Fruit fly (Drosophila melanogaster) whole organism: ENCODE data around the gene mRpS18B.

Experiments used
- CG8478 ChIP-seq: fragments of >200 bp; optimal IDR thresholded peaks from 2 replicates; lab custom pipeline; 2018; ENCODE audit warnings: inconsistent platforms
- EcR ChIP-seq, 2 experiments: fragments of >200 bp; optimal IDR thresholded peaks; 2 replicates each; lab custom pipeline; 2017; ENCODE audit warnings: missing biosample characterization in 2 of 2, missing genetic modification characterization in 2 of 2, missing genetic modification reagents in 2 of 2
- pan ChIP-seq: fragments of >200 bp; optimal IDR thresholded peaks from 2 replicates; lab custom pipeline; 2017
- psq ChIP-seq: fragments of >200 bp; optimal IDR thresholded peaks from 2 replicates; lab custom pipeline; 2017
- usp ChIP-seq: fragments of >200 bp; optimal IDR thresholded peaks from 2 replicates; lab custom pipeline; 2017; ENCODE audit warnings: missing biosample characterization, missing genetic modification characterization, mixed read lengths

DNA sequence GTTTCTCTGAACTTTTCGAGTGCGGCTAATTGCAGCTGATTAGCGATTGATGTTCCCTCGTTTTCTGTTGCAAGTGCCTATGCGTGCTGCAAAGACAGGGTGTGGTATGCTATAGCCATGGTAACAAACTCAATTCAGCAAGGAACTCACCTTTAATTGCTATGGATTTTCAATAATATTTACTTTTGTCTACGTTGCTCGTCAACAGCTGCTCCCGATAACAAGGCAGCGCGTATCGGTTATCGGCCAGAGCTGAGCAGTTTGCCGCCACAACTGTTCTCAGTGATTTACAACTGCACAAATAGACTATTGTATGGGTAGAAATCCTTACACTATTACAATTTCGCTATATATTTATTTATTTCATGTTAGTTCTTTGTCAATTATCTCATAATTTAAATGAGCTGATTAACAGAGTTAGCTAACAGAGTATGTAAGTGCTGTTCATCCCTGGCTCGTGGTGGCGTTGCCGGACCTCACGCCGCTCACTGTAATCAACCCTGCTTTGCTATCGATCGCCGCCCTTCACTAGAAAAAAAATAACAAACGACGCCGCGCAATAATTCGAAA lies 21.7 kb downstream of the mRpS18B start, which contains the start of the genes pr and neb:
- TF ChIP-seq psq (lab: Kevin White, UChicago) = no peak
- TF ChIP-seq usp (GFP tag; lab: Kevin White, UChicago) = no peak
- TF ChIP-seq pan (lab: Kevin White, UChicago) = no peak
- TF ChIP-seq CG8478 = no peak
- no peak for TF ChIP-seq EcR (GFP tag; optimal IDR thresholded peaks at IDR 0.05; lab: Kevin White, UChicago)
